Fruit fly (Drosophila melanogaster) whole organism: ENCODE data around the gene flip.

Source experiments
- CG8478 ChIP-seq: fragments of >200 bp; optimal IDR thresholded peaks from 2 replicates; lab custom pipeline; 2018; ENCODE audit warnings: inconsistent platforms
- Dll ChIP-seq: fragments of >200 bp; optimal IDR thresholded peaks from 2 replicates; lab custom pipeline; 2017
- EcR ChIP-seq, 2 experiments: fragments of >200 bp; optimal IDR thresholded peaks; 2 replicates each; lab custom pipeline; 2017; ENCODE audit warnings: missing biosample characterization in 2 of 2, missing genetic modification characterization in 2 of 2, missing genetic modification reagents in 2 of 2
- pan ChIP-seq: fragments of >200 bp; optimal IDR thresholded peaks from 2 replicates; lab custom pipeline; 2017
- psq ChIP-seq: fragments of >200 bp; optimal IDR thresholded peaks from 2 replicates; lab custom pipeline; 2017
- usp ChIP-seq: fragments of >200 bp; optimal IDR thresholded peaks from 2 replicates; lab custom pipeline; 2017; ENCODE audit warnings: missing biosample characterization, missing genetic modification characterization, mixed read lengths

Gene flip

dm6 chr3R:4291289-4291688 lies 13.6 kb upstream of the flip start:
- no peak for TF ChIP-seq EcR (GFP tag; optimal IDR thresholded peaks at IDR 0.05; lab: Kevin White, UChicago)
- TF ChIP-seq usp (GFP tag; lab: Kevin White, UChicago) = no peak
- TF ChIP-seq pan (lab: Kevin White, UChicago) = no peak
- no peak for TF ChIP-seq CG8478 (lab: Kevin White, UChicago)
- no peak for TF ChIP-seq psq (lab: Kevin White, UChicago)
- no peak for TF ChIP-seq Dll (lab: Kevin White, UChicago)

- TF ChIP-seq usp (GFP tag; lab: Kevin White, UChicago) (no peak), pan (lab: Kevin White, UChicago) (no peak), CG8478 (lab: Kevin White, UChicago) (no peak), psq (lab: Kevin White, UChicago) (no peak), Dll (lab: Kevin White, UChicago) (no peak), EcR (GFP tag; optimal IDR thresholded peaks at IDR 0.05; lab: Kevin White, UChicago) (no peak)
Observed at dm6 chr3R:4284376-4284953, 6.7 kb upstream of the flip start.

dm6 chr3R:4282207-4282606 lies 4.5 kb upstream of the flip start:
- no peak for TF ChIP-seq pan (lab: Kevin White, UChicago)
- no peak for TF ChIP-seq EcR (GFP tag; optimal IDR thresholded peaks at IDR 0.05; lab: Kevin White, UChicago)

- TF ChIP-seq Dll (lab: Kevin White, UChicago) = no peak
- no peak for TF ChIP-seq EcR (GFP tag; optimal IDR thresholded peaks at IDR 0.05; lab: Kevin White, UChicago)
- TF ChIP-seq pan (lab: Kevin White, UChicago) = no peak
- TF ChIP-seq usp (GFP tag; lab: Kevin White, UChicago) = no peak
- TF ChIP-seq psq (lab: Kevin White, UChicago) = no peak
- TF ChIP-seq CG8478 (lab: Kevin White, UChicago) = no peak
Observed at dm6 chr3R:4281119-4281861, 3.6 kb upstream of the flip start.

dm6 chr3R:4280062-4280461 lies 2.3 kb upstream of the flip start, which contains the start of gene cpx:
Gene cpx, plus strand, starts transcription at chr3R:4280221.
- TF ChIP-seq psq (lab: Kevin White, UChicago) (no peak), EcR (GFP tag; optimal IDR thresholded peaks at IDR 0.05; lab: Kevin White, UChicago) (no peak), pan (lab: Kevin White, UChicago) (no peak), CG8478 (lab: Kevin White, UChicago) (no peak), usp (GFP tag; lab: Kevin White, UChicago) (no peak)

dm6 chr3R:4268339-4268738 lies 9.4 kb downstream of the flip start:
- TF ChIP-seq usp (GFP tag; lab: Kevin White, UChicago) (no peak), pan (lab: Kevin White, UChicago) (no peak), Dll (lab: Kevin White, UChicago) (no peak), EcR (GFP tag; optimal IDR thresholded peaks at IDR 0.05; lab: Kevin White, UChicago) (no peak), psq (lab: Kevin White, UChicago) (no peak), CG8478 (lab: Kevin White, UChicago) (no peak)

dm6 chr3R:4266470-4266869 lies 11.3 kb downstream of the flip start, which contains the start of gene CG1092:
Gene CG1092, plus strand, starts transcription at chr3R:4266770.
- no peak for TF ChIP-seq CG8478 (lab: Kevin White, UChicago)
- no peak for TF ChIP-seq usp (GFP tag; lab: Kevin White, UChicago)
- TF ChIP-seq psq (lab: Kevin White, UChicago) = no peak
- no peak for TF ChIP-seq Dll (lab: Kevin White, UChicago)
- TF ChIP-seq EcR (GFP tag; optimal IDR thresholded peaks at IDR 0.05; lab: Kevin White, UChicago) = no peak
- no peak for TF ChIP-seq pan (lab: Kevin White, UChicago)

- TF ChIP-seq psq (lab: Kevin White, UChicago) = no peak
- no peak for TF ChIP-seq EcR (GFP tag; optimal IDR thresholded peaks at IDR 0.05; lab: Kevin White, UChicago)
- TF ChIP-seq usp (GFP tag; lab: Kevin White, UChicago) = no peak
- TF ChIP-seq pan (lab: Kevin White, UChicago) = no peak
- TF ChIP-seq Dll (lab: Kevin White, UChicago) = no peak
- no peak for TF ChIP-seq CG8478 (lab: Kevin White, UChicago)
Observed at dm6 chr3R:4256672-4257071, 21.1 kb downstream of the flip start, which contains the start of gene Or82a. Gene Or82a, plus strand, starts transcription at chr3R:4256972.

dm6 chr3R:4254408-4254807 lies 23.3 kb downstream of the flip start, which contains the start of gene TwdlV:
Gene TwdlV, plus strand, starts transcription at chr3R:4254708.
- TF ChIP-seq psq (lab: Kevin White, UChicago) (no peak), Dll (lab: Kevin White, UChicago) (no peak), CG8478 (lab: Kevin White, UChicago) (no peak), pan (lab: Kevin White, UChicago) (no peak), usp (GFP tag; lab: Kevin White, UChicago) (no peak), EcR (GFP tag; optimal IDR thresholded peaks at IDR 0.05; lab: Kevin White, UChicago) (no peak)

- TF ChIP-seq pan (lab: Kevin White, UChicago) (no peak), psq (lab: Kevin White, UChicago) (no peak), Dll (lab: Kevin White, UChicago) (no peak), CG8478 (lab: Kevin White, UChicago) (no peak), usp (GFP tag; lab: Kevin White, UChicago) (no peak), EcR (GFP tag; optimal IDR thresholded peaks at IDR 0.05; lab: Kevin White, UChicago) (no peak)
Observed at dm6 chr3R:4252943-4253342, 24.8 kb downstream of the flip start, which contains the start of gene CG14644. Gene CG14644, minus strand, starts transcription at chr3R:4253043.

- TF ChIP-seq pan (lab: Kevin White, UChicago) (no peak), CG8478 (lab: Kevin White, UChicago) (no peak), Dll (lab: Kevin White, UChicago) (no peak), EcR (GFP tag; optimal IDR thresholded peaks at IDR 0.05; lab: Kevin White, UChicago) (no peak), usp (GFP tag; lab: Kevin White, UChicago) (no peak), psq (lab: Kevin White, UChicago) (no peak)
Observed at dm6 chr3R:4251241-4251640, 26.5 kb downstream of the flip start, which contains the start of gene TwdlG. Gene TwdlG, minus strand, starts transcription at chr3R:4251341.
